Worm (Caenorhabditis elegans) whole organism, L4 larva: ENCODE results near the gene tag-196.
A peak's percentile ranks its signal among the peaks of the same experiment; 100 is the strongest.

Source experiments
- F26F4.8 ChIP-seq: fragments of 200-800 bp; sonication (Bioruptor generic); conservative IDR thresholded peaks from 2 replicates; pipeline ENCODE4 v1.3.6; 2022; ENCODE audit warnings: missing genetic modification characterization, missing compliant biosample characterization
- F49E8.2 ChIP-seq: sonication (generic microtip); optimal IDR thresholded peaks from 2 replicates; lab custom pipeline; 2016; ENCODE audit warnings: missing compliant biosample characterization, mild to moderate bottlenecking, missing genetic modification characterization, borderline replicate concordance
- Y48G9A.11 ChIP-seq: fragments of 200-800 bp; sonication (Bioruptor generic); IDR thresholded peaks from 2 replicates; pipeline ENCODE4 v1.3.6; 2022; ENCODE audit warnings: missing genetic modification reagents, missing genetic modification characterization, missing compliant biosample characterization
- aly-2 ChIP-seq: sonication (generic microtip); optimal IDR thresholded peaks from 2 replicates; lab custom pipeline; 2018; ENCODE audit warnings: missing biosample characterization, missing genetic modification characterization
- arid-1 ChIP-seq: fragments of 200-800 bp; sonication (Bioruptor generic); conservative IDR thresholded peaks from 2 replicates; pipeline ENCODE4 v1.3.6; 2022; ENCODE audit warnings: missing genetic modification reagents, missing genetic modification characterization, missing compliant biosample characterization
- ceh-32 ChIP-seq: sonication (generic microtip); optimal IDR thresholded peaks from 2 replicates; lab custom pipeline; 2016; ENCODE audit warnings: mild to moderate bottlenecking, missing genetic modification characterization, missing compliant biosample characterization; ENCODE audit not compliant: poor library complexity
- ceh-44 ChIP-seq: fragments of 200-800 bp; sonication (Bioruptor generic); IDR thresholded peaks from 2 replicates; pipeline ENCODE4 v1.3.6; 2022; ENCODE audit warnings: missing genetic modification reagents, missing genetic modification characterization, missing compliant biosample characterization
- ceh-62 ChIP-seq: sonication (generic microtip); optimal IDR thresholded peaks from 2 replicates; lab custom pipeline; 2017; ENCODE audit warnings: missing biosample characterization, missing genetic modification characterization
- ces-1 ChIP-seq: fragments of 150-350 bp; sonication (generic microtip); optimal IDR thresholded peaks from 4 replicates; lab custom pipeline; 2014; ENCODE audit warnings: missing biosample characterization, missing genetic modification reagents, missing genetic modification characterization
- daf-12 ChIP-seq: fragments of 150-350 bp; optimal IDR thresholded peaks from 2 replicates; lab custom pipeline; 2014; ENCODE audit warnings: missing biosample characterization, missing genetic modification reagents, missing genetic modification characterization
- daf-8 ChIP-seq: fragments of 200-800 bp; sonication (Bioruptor generic); IDR thresholded peaks from 2 replicates; pipeline ENCODE4 v1.3.6; 2022; ENCODE audit warnings: missing genetic modification characterization, missing compliant biosample characterization
- dmd-6 ChIP-seq: fragments of 200-800 bp; sonication (Bioruptor generic); IDR thresholded peaks from 2 replicates; pipeline ENCODE4 v1.3.6; 2022; ENCODE audit warnings: missing genetic modification reagents, missing genetic modification characterization, missing compliant biosample characterization
- dpl-1 ChIP-seq: fragments of 150-350 bp; optimal IDR thresholded peaks from 2 replicates; lab custom pipeline; 2014; ENCODE audit warnings: missing biosample characterization, missing genetic modification reagents, missing genetic modification characterization
- dve-1 ChIP-seq: sonication (generic microtip); optimal IDR thresholded peaks from 2 replicates; lab custom pipeline; 2017; ENCODE audit warnings: antibody characterized with exemption, mild to moderate bottlenecking, missing genetic modification characterization, missing compliant biosample characterization; ENCODE audit not compliant: insufficient read depth
- egl-43 ChIP-seq: fragments of 200-800 bp; sonication (Bioruptor generic); IDR thresholded peaks from 2 replicates; pipeline ENCODE4 v1.3.6; 2022; ENCODE audit warnings: missing genetic modification reagents, missing genetic modification characterization, missing compliant biosample characterization
- hif-1 ChIP-seq, 2 experiments: sonication (generic microtip); optimal IDR thresholded peaks; 2 replicates each; lab custom pipeline; 2016 to 2017; ENCODE audit warnings: missing compliant biosample characterization in 2 of 2, missing genetic modification characterization in 2 of 2, missing genetic modification reagents in 2 of 2, missing genotype in 2 of 2, mild to moderate bottlenecking in 1 of 2
- hlh-11 ChIP-seq: fragments of 200-800 bp; sonication (Bioruptor generic); optimal IDR thresholded peaks from 2 replicates; lab custom pipeline; 2018; ENCODE audit warnings: mild to moderate bottlenecking, missing genetic modification characterization, missing compliant biosample characterization
- hlh-30 ChIP-seq: sonication (generic microtip); optimal IDR thresholded peaks from 2 replicates; lab custom pipeline; 2017; ENCODE audit warnings: antibody characterized with exemption, mild to moderate bottlenecking, missing genetic modification characterization, missing compliant biosample characterization; ENCODE audit not compliant: insufficient read depth
- hmg-1.1 ChIP-seq: fragments of 200-800 bp; sonication (Bioruptor generic); IDR thresholded peaks from 2 replicates; pipeline ENCODE4 v1.3.6; 2022; ENCODE audit warnings: missing genetic modification reagents, missing genetic modification characterization, missing compliant biosample characterization
- lim-7 ChIP-seq: fragments of 200-800 bp; sonication (Bioruptor generic); IDR thresholded peaks from 2 replicates; pipeline ENCODE4 v1.3.6; 2022; ENCODE audit warnings: missing genetic modification characterization, missing compliant biosample characterization
- lin-1 ChIP-seq: fragments of 200-800 bp; sonication (Bioruptor generic); IDR thresholded peaks from 2 replicates; pipeline ENCODE4 v1.3.6; 2022; ENCODE audit warnings: missing genetic modification reagents, missing genetic modification characterization, missing compliant biosample characterization
- lin-13 ChIP-seq: fragments of 150-350 bp; optimal IDR thresholded peaks from 2 replicates; lab custom pipeline; 2014; ENCODE audit warnings: missing biosample characterization, missing genetic modification reagents, missing genetic modification characterization
- lsy-2 ChIP-seq, 2 experiments: fragments of 150-350 bp in 1 of 2; sonication (generic microtip) in 1 of 2; optimal IDR thresholded peaks; 2 replicates each; lab custom pipeline; 2014 to 2017; ENCODE audit warnings: missing biosample characterization in 2 of 2, missing genetic modification characterization in 2 of 2
- madf-5 ChIP-seq, 2 experiments: fragments of 200-800 bp; sonication (Bioruptor generic); IDR thresholded peaks; 2 replicates each; pipeline ENCODE4 v1.3.6; 2022; ENCODE audit warnings: missing compliant biosample characterization in 2 of 2, missing genetic modification characterization in 2 of 2
- mes-2 ChIP-seq: sonication (generic microtip); optimal IDR thresholded peaks from 2 replicates; lab custom pipeline; 2016; ENCODE audit warnings: missing genotype, mild to moderate bottlenecking, missing genetic modification characterization, missing compliant biosample characterization; ENCODE audit not compliant: poor library complexity, severe bottlenecking
- mxl-3 ChIP-seq: fragments of 200-800 bp; sonication (Bioruptor generic); optimal IDR thresholded peaks from 2 replicates; lab custom pipeline; 2018; ENCODE audit warnings: mild to moderate bottlenecking, missing genetic modification characterization, missing compliant biosample characterization
- nhr-10 ChIP-seq: fragments of 150-350 bp; optimal IDR thresholded peaks from 2 replicates; lab custom pipeline; 2014; ENCODE audit warnings: missing biosample characterization, missing genetic modification characterization
- nhr-102 ChIP-seq: sonication (generic microtip); optimal IDR thresholded peaks from 2 replicates; lab custom pipeline; 2016; ENCODE audit warnings: mild to moderate bottlenecking, missing genetic modification characterization, moderate library complexity, missing compliant biosample characterization
- nhr-11 ChIP-seq: fragments of 150-350 bp; optimal IDR thresholded peaks from 2 replicates; lab custom pipeline; 2014; ENCODE audit warnings: missing biosample characterization, missing genetic modification characterization
- nhr-111 ChIP-seq: fragments of 200-800 bp; sonication (Bioruptor generic); optimal IDR thresholded peaks from 2 replicates; lab custom pipeline; 2018; ENCODE audit warnings: mild to moderate bottlenecking, missing genetic modification characterization, missing compliant biosample characterization
- nhr-25 ChIP-seq: sonication (generic microtip); optimal IDR thresholded peaks from 2 replicates; lab custom pipeline; 2017; ENCODE audit warnings: missing genetic modification characterization, mild to moderate bottlenecking, missing compliant biosample characterization, antibody characterized with exemption, moderate library complexity, borderline replicate concordance; ENCODE audit not compliant: insufficient read depth
- nhr-41 ChIP-seq: fragments of 200-800 bp; sonication (Bioruptor generic); IDR thresholded peaks from 2 replicates; pipeline ENCODE4 v1.3.6; 2022; ENCODE audit warnings: missing genetic modification reagents, missing genetic modification characterization, missing compliant biosample characterization
- nhr-48 ChIP-seq: sonication (generic microtip); optimal IDR thresholded peaks from 2 replicates; lab custom pipeline; 2016; ENCODE audit warnings: mild to moderate bottlenecking, missing genetic modification characterization, missing compliant biosample characterization
- nhr-77 ChIP-seq: fragments of 150-350 bp; optimal IDR thresholded peaks from 2 replicates; lab custom pipeline; 2014; ENCODE audit warnings: missing biosample characterization, missing genetic modification characterization
- pha-4 ChIP-seq, 2 experiments: fragments of 150-350 bp in 1 of 2; fragments of 200-800 bp in 1 of 2; sonication (Bioruptor generic) in 1 of 2; IDR thresholded peaks in 1 of 2; optimal IDR thresholded peaks in 1 of 2; 2 replicates each; pipeline versions ENCODE4 v1.3.6 to Lab custom; 2014 to 2022; ENCODE audit warnings: missing genetic modification characterization in 2 of 2, missing genetic modification reagents in 2 of 2, missing biosample characterization in 1 of 2, missing compliant biosample characterization in 1 of 2
- pqm-1 ChIP-seq: sonication (generic microtip); optimal IDR thresholded peaks from 2 replicates; lab custom pipeline; 2017; ENCODE audit warnings: missing biosample characterization, missing genetic modification characterization
- set-16 ChIP-seq: fragments of 200-800 bp; sonication (Bioruptor generic); IDR thresholded peaks from 2 replicates; pipeline ENCODE4 v1.3.6; 2022; ENCODE audit warnings: missing genetic modification reagents, missing genetic modification characterization, missing compliant biosample characterization
- skn-1 ChIP-seq: fragments of 150-350 bp; optimal IDR thresholded peaks from 2 replicates; lab custom pipeline; 2014; ENCODE audit warnings: missing biosample characterization, missing genetic modification characterization
- tra-1 ChIP-seq: fragments of 200-800 bp; sonication (Bioruptor generic); IDR thresholded peaks from 2 replicates; pipeline ENCODE4 v1.3.6; 2022; ENCODE audit warnings: missing genetic modification reagents, missing genetic modification characterization, missing compliant biosample characterization
- unc-130 ChIP-seq: sonication (generic microtip); optimal IDR thresholded peaks from 2 replicates; lab custom pipeline; 2016; ENCODE audit warnings: missing genetic modification reagents, missing genetic modification characterization, missing compliant biosample characterization
- unc-62 ChIP-seq, 3 experiments: fragments of 150-350 bp in 1 of 3; sonication (generic microtip); optimal IDR thresholded peaks in 2 of 3; peaks in 1 of 3; 1 replicate in 1 of 3; 2 replicates in 2 of 3; lab custom pipeline; 2014 to 2017; ENCODE audit warnings: missing biosample characterization in 3 of 3, missing genetic modification characterization in 3 of 3, missing genetic modification reagents in 3 of 3, missing genotype in 1 of 3
- zag-1 ChIP-seq: fragments of 150-350 bp; optimal IDR thresholded peaks from 2 replicates; lab custom pipeline; 2014; ENCODE audit warnings: missing biosample characterization, missing genetic modification characterization
- zfp-3 ChIP-seq: fragments of 200-800 bp; sonication (Bioruptor generic); conservative IDR thresholded peaks from 2 replicates; pipeline ENCODE4 v1.3.6; 2022; ENCODE audit warnings: missing genetic modification reagents, missing genetic modification characterization, missing compliant biosample characterization
- zip-11 ChIP-seq: fragments of 200-800 bp; sonication (Bioruptor generic); IDR thresholded peaks from 2 replicates; pipeline ENCODE4 v1.3.6; 2022; ENCODE audit warnings: missing genetic modification characterization, missing compliant biosample characterization
- ztf-11 ChIP-seq: fragments of 150-350 bp; optimal IDR thresholded peaks from 2 replicates; lab custom pipeline; 2014; ENCODE audit warnings: missing biosample characterization, missing genetic modification characterization

The tag-196 gene

DNA sequence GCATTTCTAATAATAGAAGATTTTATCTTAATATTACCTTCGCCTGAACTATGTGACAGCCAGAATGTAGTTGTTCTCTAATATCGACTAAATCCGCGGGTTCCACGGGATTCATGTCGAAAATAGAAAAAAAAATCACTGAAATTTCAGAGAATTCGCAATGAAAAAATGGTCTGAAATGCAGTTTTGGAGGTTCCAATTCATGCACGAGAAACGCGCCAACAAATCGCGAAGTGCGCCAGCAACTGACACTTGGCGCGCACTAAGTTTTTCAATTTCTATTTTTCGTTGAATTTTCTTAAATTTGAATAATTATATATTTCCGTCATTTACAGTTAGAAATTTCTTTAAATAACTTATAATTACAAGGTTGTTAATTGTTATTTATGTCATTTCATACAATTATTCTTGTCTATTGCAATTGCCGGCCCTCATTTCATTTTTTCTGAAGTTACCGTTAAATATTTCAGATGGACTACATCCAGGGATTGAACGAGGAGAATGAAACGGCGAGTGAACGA lies 24.8 kb upstream of the tag-196 start, which contains the start of the genes F25G6.9 and symk-1 (continued):
- no peak for TF ChIP-seq Y48G9A.11 (GFP tag; lab: Robert Waterston, UW)
- no peak for TF ChIP-seq madf-5 (GFP tag; IDR thresholded peaks at IDR 0.05; lab: Robert Waterston, UW)
- TF ChIP-seq ceh-44 (GFP tag; lab: Robert Waterston, UW): no peak
- TF ChIP-seq lin-13 (GFP tag; lab: Kevin White, UChicago): no peak
- TF ChIP-seq daf-8 (GFP tag; lab: Robert Waterston, UW): no peak
- TF ChIP-seq lsy-2 (tag; optimal IDR thresholded peaks at IDR 0.05; lab: Kevin White, UChicago): no peak
- TF ChIP-seq nhr-77 (tag; lab: Kevin White, UChicago): no peak
- peak; percentile 63 for TF ChIP-seq dpl-1 (GFP tag; lab: Kevin White, UChicago)
- TF ChIP-seq egl-43: no peak
- no peak for TF ChIP-seq daf-12
- TF ChIP-seq nhr-48 (tag; lab: Kevin White, UChicago): no peak
- no peak for TF ChIP-seq nhr-41 (GFP tag; lab: Robert Waterston, UW)
- TF ChIP-seq tra-1 (GFP tag; lab: Robert Waterston, UW): 0 out of 2 replicates have a peak, but pooled peaks have one; percentile 14
- TF ChIP-seq unc-130 (GFP tag; lab: Kevin White, UChicago): no peak
- TF ChIP-seq mes-2 (tag; lab: Kevin White, UChicago): peak; percentile 67
- TF ChIP-seq mxl-3 (GFP tag; lab: Kevin White, UChicago): no peak
- TF ChIP-seq unc-62 (GFP tag; optimal IDR thresholded peaks at IDR 0.05 in 1 of 2; lab: Kevin White, UChicago): no peak
- no peak for TF ChIP-seq unc-62 (tag; optimal IDR thresholded peaks at IDR 0.05; lab: Kevin White, UChicago)
- no peak for TF ChIP-seq zag-1 (tag; lab: Kevin White, UChicago)
- no peak for TF ChIP-seq nhr-111 (GFP tag; lab: Kevin White, UChicago)
- no peak for TF ChIP-seq hif-1 (tag; optimal IDR thresholded peaks at IDR 0.05; lab: Kevin White, UChicago)
- no peak for TF ChIP-seq zfp-3 (GFP tag; lab: Robert Waterston, UW)
- TF ChIP-seq skn-1: no peak
- TF ChIP-seq ceh-32 (tag; lab: Kevin White, UChicago): no peak
- no peak for TF ChIP-seq arid-1 (GFP tag; lab: Robert Waterston, UW)
- no peak for TF ChIP-seq F26F4.8 (GFP tag; lab: Robert Waterston, UW)
- no peak for TF ChIP-seq nhr-11 (tag; lab: Kevin White, UChicago)
- TF ChIP-seq F49E8.2: peak; percentile 6
- TF ChIP-seq dmd-6 (GFP tag; lab: Robert Waterston, UW): peak; percentile 46
- peak; percentile 60 for TF ChIP-seq nhr-102 (tag; lab: Kevin White, UChicago)
- peak; percentile 51 for TF ChIP-seq hlh-11 (tag; lab: Kevin White, UChicago)
- no peak for TF ChIP-seq ces-1 (GFP tag; lab: Kevin White, UChicago)
- TF ChIP-seq pqm-1: no peak
- peak; percentile 70 for TF ChIP-seq hmg-1.1
- no peak for TF ChIP-seq ztf-11 (tag; lab: Kevin White, UChicago)
- no peak for TF ChIP-seq nhr-25 (tag; lab: Kevin White, UChicago)
- no peak for TF ChIP-seq nhr-10
- no peak for TF ChIP-seq set-16 (GFP tag; lab: Robert Waterston, UW)
- TF ChIP-seq lin-1: no peak
- TF ChIP-seq ceh-62 (tag; lab: Kevin White, UChicago): no peak
- peak; percentile 54 for TF ChIP-seq dve-1
- TF ChIP-seq lim-7 (GFP tag; lab: Robert Waterston, UW): no peak
- TF ChIP-seq zip-11: no peak
- TF ChIP-seq pha-4 (GFP tag; IDR thresholded peaks at IDR 0.05; lab: Robert Waterston, UW): no peak
- no peak for TF ChIP-seq pha-4 (tag; optimal IDR thresholded peaks at IDR 0.05; lab: Kevin White, UChicago)
- TF ChIP-seq aly-2 (tag; lab: Kevin White, UChicago): no peak
- no peak for TF ChIP-seq hlh-30 (tag; lab: Kevin White, UChicago)
